Fruit fly (Drosophila melanogaster) whole organism, embryonic: ENCODE data around the gene nesd.

ENCODE experiments used
- Bgb ChIP-seq: fragments of 200-800 bp; sonication (Bioruptor generic); IDR thresholded peaks from 2 replicates; pipeline ENCODE4 v1.3.6; 2022; ENCODE audit warnings: missing biosample characterization, missing genetic modification characterization; ENCODE audit not compliant: partially characterized antibody
- BtbVII ChIP-seq: fragments of 200-800 bp; sonication (Bioruptor generic); optimal IDR thresholded peaks from 3 replicates; lab custom pipeline; 2017; ENCODE audit warnings: missing biosample characterization, mild to moderate bottlenecking, missing genetic modification characterization
- CG10274 ChIP-seq: fragments of 200-800 bp; sonication (Bioruptor generic); optimal IDR thresholded peaks from 3 replicates; lab custom pipeline; 2017; ENCODE audit warnings: missing biosample characterization, mild to moderate bottlenecking, missing genetic modification characterization
- CG10565 ChIP-seq: fragments of 200-800 bp; sonication (Bioruptor generic); optimal IDR thresholded peaks from 3 replicates; lab custom pipeline; 2016; ENCODE audit warnings: missing biosample characterization, mild to moderate bottlenecking, missing genetic modification characterization
- CG11504 ChIP-seq: fragments of 200-800 bp; sonication (Bioruptor generic); optimal IDR thresholded peaks from 3 replicates; lab custom pipeline; 2019; ENCODE audit warnings: missing biosample characterization, mild to moderate bottlenecking, missing genetic modification characterization, moderate library complexity
- CG12104 ChIP-seq: fragments of 200-800 bp; sonication (Bioruptor generic); optimal IDR thresholded peaks from 3 replicates; lab custom pipeline; 2016; ENCODE audit warnings: missing biosample characterization, missing genetic modification characterization
- CG12236 ChIP-seq: fragments of 200-800 bp; sonication (Bioruptor generic); optimal IDR thresholded peaks from 2 replicates; lab custom pipeline; 2016; ENCODE audit warnings: missing biosample characterization, missing genetic modification characterization
- CG13123 ChIP-seq: fragments of 200-800 bp; sonication (Bioruptor generic); optimal IDR thresholded peaks from 2 replicates; lab custom pipeline; 2016; ENCODE audit warnings: missing biosample characterization, missing genetic modification characterization
- CG13287 ChIP-seq: fragments of 200-800 bp; sonication (Bioruptor generic); IDR thresholded peaks from 2 replicates; pipeline ENCODE4 v1.3.6; 2022; ENCODE audit warnings: missing biosample characterization, missing genetic modification characterization; ENCODE audit not compliant: partially characterized antibody
- CG13775 ChIP-seq: fragments of 200-800 bp; sonication (Bioruptor generic); optimal IDR thresholded peaks from 3 replicates; lab custom pipeline; 2017; ENCODE audit warnings: missing biosample characterization, mild to moderate bottlenecking, missing genetic modification characterization
- CG15514 ChIP-seq: fragments of 200-800 bp; sonication (Bioruptor generic); optimal IDR thresholded peaks from 3 replicates; lab custom pipeline; 2017; ENCODE audit warnings: missing biosample characterization, missing genetic modification characterization, mild to moderate bottlenecking, moderate library complexity, missing genetic modification reagents
- CG1647 ChIP-seq: fragments of 200-800 bp; sonication (Bioruptor generic); optimal IDR thresholded peaks from 3 replicates; lab custom pipeline; 2016; ENCODE audit warnings: missing biosample characterization, missing genetic modification characterization
- CG17361 ChIP-seq: fragments of 200-800 bp; sonication (Bioruptor generic); IDR thresholded peaks from 3 replicates; pipeline ENCODE4 v1.3.6; 2022; ENCODE audit warnings: missing biosample characterization, missing genetic modification characterization
- CG17385 ChIP-seq: fragments of 200-800 bp; sonication (Bioruptor generic); optimal IDR thresholded peaks from 3 replicates; lab custom pipeline; 2018; ENCODE audit warnings: missing biosample characterization, mild to moderate bottlenecking, missing genetic modification characterization
- CG17568 ChIP-seq: fragments of 200-800 bp; sonication (Bioruptor generic); optimal IDR thresholded peaks from 2 replicates; lab custom pipeline; 2018; ENCODE audit warnings: missing biosample characterization, mild to moderate bottlenecking, missing genetic modification characterization, moderate library complexity
- CG18262 ChIP-seq: fragments of 200-800 bp; optimal IDR thresholded peaks from 3 replicates; lab custom pipeline; 2019; ENCODE audit warnings: missing biosample characterization, mild to moderate bottlenecking, missing genetic modification characterization, moderate library complexity
- CG1832 ChIP-seq: fragments of 200-800 bp; sonication (Bioruptor generic); optimal IDR thresholded peaks from 2 replicates; lab custom pipeline; 2017; ENCODE audit warnings: missing biosample characterization, mild to moderate bottlenecking, missing genetic modification characterization, inconsistent platforms
- CG2678 ChIP-seq: fragments of 200-800 bp; sonication (Bioruptor generic); optimal IDR thresholded peaks from 3 replicates; lab custom pipeline; 2019; ENCODE audit warnings: missing biosample characterization, mild to moderate bottlenecking, missing genetic modification characterization, moderate library complexity
- CG30431 ChIP-seq: fragments of 200-800 bp; sonication (Bioruptor generic); optimal IDR thresholded peaks from 2 replicates; lab custom pipeline; 2017; ENCODE audit warnings: missing biosample characterization, missing genetic modification characterization
- CG3726 ChIP-seq: fragments of 200-800 bp; sonication (Bioruptor generic); IDR thresholded peaks from 3 replicates; pipeline ENCODE4, ENCODE4 v1.3.6; 2022; ENCODE audit warnings: missing biosample characterization, missing genetic modification characterization
- CG4360 ChIP-seq: fragments of 200-800 bp; sonication (Bioruptor generic); IDR thresholded peaks from 2 replicates; pipeline ENCODE4 v1.3.6; 2022; ENCODE audit warnings: missing biosample characterization, missing genetic modification characterization
- CG4730 ChIP-seq: fragments of 200-800 bp; sonication (Bioruptor generic); IDR thresholded peaks from 2 replicates; pipeline ENCODE4 v1.3.6; 2022; ENCODE audit warnings: missing biosample characterization, missing genetic modification characterization
- CG5180 ChIP-seq: fragments of 200-800 bp; sonication (Bioruptor generic); optimal IDR thresholded peaks from 3 replicates; lab custom pipeline; 2017; ENCODE audit warnings: missing biosample characterization, missing genetic modification characterization, mild to moderate bottlenecking, moderate library complexity, missing genetic modification reagents
- CG8359 ChIP-seq: fragments of 200-800 bp; sonication (Bioruptor generic); optimal IDR thresholded peaks from 2 replicates; lab custom pipeline; 2017; ENCODE audit warnings: missing biosample characterization, mild to moderate bottlenecking, missing genetic modification characterization, borderline replicate concordance
- CG8944 ChIP-seq: fragments of 200-800 bp; sonication (Bioruptor generic); optimal IDR thresholded peaks from 3 replicates; lab custom pipeline; 2016; ENCODE audit warnings: missing biosample characterization, missing genetic modification characterization
- CG9817 ChIP-seq: fragments of 200-800 bp; sonication (Bioruptor generic); optimal IDR thresholded peaks from 2 replicates; lab custom pipeline; 2018; ENCODE audit warnings: missing biosample characterization, mild to moderate bottlenecking, missing genetic modification characterization, moderate library complexity
- CHES-1-like ChIP-seq: fragments of 200-800 bp; sonication (Bioruptor generic); optimal IDR thresholded peaks from 2 replicates; lab custom pipeline; 2016; ENCODE audit warnings: missing biosample characterization, missing genetic modification characterization
- CTCF ChIP-seq: fragments of 200-800 bp; sonication (Bioruptor generic); optimal IDR thresholded peaks from 2 replicates; lab custom pipeline; 2017; ENCODE audit warnings: missing biosample characterization, mild to moderate bottlenecking, missing genetic modification characterization, moderate library complexity
- Camta ChIP-seq: fragments of 200-800 bp; sonication (Bioruptor generic); optimal IDR thresholded peaks from 2 replicates; lab custom pipeline; 2016; ENCODE audit warnings: missing biosample characterization, missing genetic modification characterization
- Deaf1 ChIP-seq: fragments of 200-800 bp; optimal IDR thresholded peaks from 3 replicates; lab custom pipeline; 2019; ENCODE audit warnings: missing biosample characterization, mild to moderate bottlenecking, missing genetic modification characterization, moderate library complexity
- HHEX ChIP-seq: fragments of 200-800 bp; sonication (Bioruptor generic); optimal IDR thresholded peaks from 3 replicates; lab custom pipeline; 2017; ENCODE audit warnings: missing biosample characterization, mild to moderate bottlenecking, missing genetic modification characterization, missing genetic modification reagents
- Ssrp ChIP-seq: fragments of 200-800 bp; sonication (Bioruptor generic); optimal IDR thresholded peaks from 2 replicates; lab custom pipeline; 2018; ENCODE audit warnings: missing biosample characterization, mild to moderate bottlenecking, missing genetic modification characterization, moderate library complexity
- Trl ChIP-seq, 3 experiments: fragments of >200 bp in 2 of 3; fragments of 200-800 bp in 1 of 3; sonication (Bioruptor generic) in 1 of 3; optimal IDR thresholded peaks; 2 replicates in 1 of 3; 3 replicates in 2 of 3; lab custom pipeline; 2016 to 2017; ENCODE audit warnings: missing biosample characterization in 1 of 3, missing genetic modification characterization in 1 of 3
- bsh ChIP-seq, 2 experiments: fragments of 200-800 bp; sonication (Bioruptor generic); optimal IDR thresholded peaks; 2 replicates each; lab custom pipeline; 2017 to 2018; ENCODE audit warnings: mild to moderate bottlenecking in 2 of 2, missing biosample characterization in 2 of 2, missing genetic modification characterization in 2 of 2, moderate library complexity in 1 of 2
- cg ChIP-seq: fragments of 200-800 bp; sonication (Bioruptor generic); optimal IDR thresholded peaks from 3 replicates; lab custom pipeline; 2019; ENCODE audit warnings: missing biosample characterization, mild to moderate bottlenecking, missing genetic modification characterization, moderate library complexity
- crc ChIP-seq: fragments of 200-800 bp; sonication (Bioruptor generic); optimal IDR thresholded peaks from 2 replicates; lab custom pipeline; 2016; ENCODE audit warnings: missing biosample characterization, missing genetic modification characterization
- crp ChIP-seq, 2 experiments: fragments of 200-800 bp; sonication (Bioruptor generic); optimal IDR thresholded peaks; 2 replicates in 1 of 2; 3 replicates in 1 of 2; lab custom pipeline; 2017; ENCODE audit warnings: missing biosample characterization in 2 of 2, missing genetic modification characterization in 2 of 2, mild to moderate bottlenecking in 1 of 2, moderate library complexity in 1 of 2
- dati ChIP-seq: fragments of 200-800 bp; sonication (Bioruptor generic); IDR thresholded peaks from 2 replicates; pipeline ENCODE4 v1.3.6; 2022; ENCODE audit warnings: missing biosample characterization, missing genetic modification characterization
- disco-r ChIP-seq: fragments of 200-800 bp; sonication (Bioruptor generic); optimal IDR thresholded peaks from 2 replicates; lab custom pipeline; 2016; ENCODE audit warnings: missing biosample characterization, missing genetic modification characterization
- dm ChIP-seq: fragments of 200-800 bp; sonication (Bioruptor generic); optimal IDR thresholded peaks from 3 replicates; lab custom pipeline; 2016; ENCODE audit warnings: missing biosample characterization, missing genetic modification characterization
- dmrt11E ChIP-seq: fragments of 200-800 bp; sonication (Bioruptor generic); optimal IDR thresholded peaks from 3 replicates; lab custom pipeline; 2018; ENCODE audit warnings: missing biosample characterization, mild to moderate bottlenecking, missing genetic modification characterization, moderate library complexity
- ems ChIP-seq: fragments of 200-800 bp; sonication (Bioruptor generic); optimal IDR thresholded peaks from 3 replicates; lab custom pipeline; 2016; ENCODE audit warnings: missing biosample characterization, missing genetic modification characterization
- en ChIP-seq: fragments of 200-800 bp; sonication (Bioruptor generic); optimal IDR thresholded peaks from 2 replicates; lab custom pipeline; 2016; ENCODE audit warnings: missing biosample characterization, missing genetic modification characterization
- grau ChIP-seq: fragments of 200-800 bp; optimal IDR thresholded peaks from 3 replicates; lab custom pipeline; 2019; ENCODE audit warnings: missing biosample characterization, mild to moderate bottlenecking, missing genetic modification characterization, moderate library complexity
- phol ChIP-seq: fragments of 200-800 bp; sonication (Bioruptor generic); optimal IDR thresholded peaks from 3 replicates; lab custom pipeline; 2018; ENCODE audit warnings: missing biosample characterization, mild to moderate bottlenecking, missing genetic modification characterization, moderate library complexity
- pnt ChIP-seq: fragments of 200-800 bp; sonication (Bioruptor generic); optimal IDR thresholded peaks from 3 replicates; lab custom pipeline; 2016; ENCODE audit warnings: missing biosample characterization, missing genetic modification characterization
- sqz ChIP-seq: fragments of 200-800 bp; sonication (Bioruptor generic); optimal IDR thresholded peaks from 3 replicates; lab custom pipeline; 2018; ENCODE audit warnings: missing biosample characterization, mild to moderate bottlenecking, missing genetic modification characterization
- zfh2 ChIP-seq: fragments of 200-800 bp; sonication (Bioruptor generic); optimal IDR thresholded peaks from 2 replicates; lab custom pipeline; 2016; ENCODE audit warnings: missing biosample characterization, missing genetic modification characterization

Gene nesd

DNA sequence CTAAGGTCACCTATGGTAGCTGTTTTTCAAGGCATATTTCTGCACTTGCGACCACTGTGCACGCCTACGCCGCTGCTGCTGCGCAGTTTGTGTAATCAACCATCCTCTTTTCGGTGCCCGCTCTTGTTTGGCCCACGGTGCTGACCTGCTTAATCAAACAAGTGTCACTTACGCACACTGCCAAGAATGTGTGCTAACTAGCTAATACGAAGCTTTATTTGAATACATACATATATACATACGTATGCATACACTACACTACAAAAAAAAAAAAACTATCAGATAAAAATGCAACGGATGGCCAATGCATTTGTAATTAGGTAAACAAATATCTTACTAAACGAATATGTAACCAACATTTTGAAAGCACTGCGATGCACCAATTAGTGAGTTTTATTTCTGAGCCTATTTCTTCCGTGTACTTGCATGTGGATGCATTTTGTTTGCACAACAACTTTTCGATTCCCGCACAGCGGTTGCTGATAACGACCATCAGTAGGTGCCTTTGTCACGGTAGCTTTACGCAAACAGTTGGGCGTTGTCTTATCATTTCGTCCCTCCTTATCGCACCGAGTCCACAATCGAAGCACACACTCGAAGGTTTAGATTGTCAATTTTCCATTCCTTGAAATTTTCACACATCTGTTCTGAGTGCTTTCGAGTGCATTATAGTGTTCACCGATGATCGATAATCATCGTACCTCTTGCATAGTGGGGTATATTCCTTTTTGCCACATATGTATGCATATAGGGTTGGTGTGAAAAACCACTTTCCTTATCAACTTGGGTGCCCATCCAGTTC, 7.3 kb upstream of the nesd start (continued):
- peak; percentile 77; the same call in 1 of the 3 replicates for TF ChIP-seq CG3726 (GFP tag; lab: Robert Waterston, UW)
- peak; percentile 80 for TF ChIP-seq grau
- TF ChIP-seq Camta (GFP tag; lab: Kevin White, UChicago), result peak; percentile 78
- peak; percentile 71 for TF ChIP-seq disco-r (GFP tag; lab: Kevin White, UChicago)
- peak; percentile 83 for TF ChIP-seq CG17361 (GFP tag; lab: Robert Waterston, UW)
- peak; percentile 81 for TF ChIP-seq CG17568 (GFP tag; lab: Kevin White, UChicago)
- peak; percentile 71 for TF ChIP-seq CG15514 (GFP tag; lab: Kevin White, UChicago)
- TF ChIP-seq sqz (GFP tag; lab: Kevin White, UChicago), result peak; percentile 85
- TF ChIP-seq CG13123, result peak; percentile 77
- TF ChIP-seq CG12104 (GFP tag; lab: Kevin White, UChicago), result peak; percentile 68
- peak; percentile 35 for TF ChIP-seq CG10274
- peak; percentile 64 for TF ChIP-seq cg (GFP tag; lab: Kevin White, UChicago)
- TF ChIP-seq phol (tag; lab: Kevin White, UChicago), result peak; percentile 83
- peak; percentile 87 for TF ChIP-seq CG2678 (tag; lab: Kevin White, UChicago)
- TF ChIP-seq Trl (optimal IDR thresholded peaks at IDR 0.05; lab: Kevin White, UChicago), result no peak
- TF ChIP-seq Trl (GFP tag; optimal IDR thresholded peaks at IDR 0.05; lab: Kevin White, UChicago), result peak; percentile 81
- TF ChIP-seq dmrt11E (tag; lab: Kevin White, UChicago), result peak; percentile 80
- TF ChIP-seq CG18262 (tag; lab: Kevin White, UChicago), result peak; percentile 83
- TF ChIP-seq CG5180 (GFP tag; lab: Kevin White, UChicago), result peak; percentile 76
- peak; percentile 51 for TF ChIP-seq CG1647 (GFP tag; lab: Kevin White, UChicago)
- TF ChIP-seq CG11504, result peak; percentile 86
- peak; percentile 85 for TF ChIP-seq en (GFP tag; lab: Kevin White, UChicago)
- peak; percentile 52 for TF ChIP-seq Bgb (GFP tag; lab: Robert Waterston, UW)
- TF ChIP-seq bsh (GFP tag; optimal IDR thresholded peaks at IDR 0.05; lab: Kevin White, UChicago), result peak; percentile 61 to 89
- peak; percentile 78 for TF ChIP-seq CHES-1-like
- peak; percentile 29; the same call in 1 of the 2 replicates for TF ChIP-seq CG13287 (GFP tag; lab: Robert Waterston, UW)
- TF ChIP-seq crp (GFP tag; optimal IDR thresholded peaks at IDR 0.05; lab: Kevin White, UChicago), result peak in 1 of 2 experiments; percentile 51
- peak; percentile 58 for TF ChIP-seq crc
- peak; percentile 78 for TF ChIP-seq dm (GFP tag; lab: Kevin White, UChicago)
- peak; percentile 40 for TF ChIP-seq CTCF (GFP tag; lab: Kevin White, UChicago)
- TF ChIP-seq CG1832 (GFP tag; lab: Kevin White, UChicago), result no peak
- TF ChIP-seq CG17385 (GFP tag; lab: Kevin White, UChicago), result peak; percentile 81
- TF ChIP-seq CG8944 (GFP tag; lab: Kevin White, UChicago), result peak; percentile 71
- peak; percentile 75 for TF ChIP-seq ems (GFP tag; lab: Kevin White, UChicago)
- peak; percentile 56 for TF ChIP-seq CG10565
- peak; percentile 80 for TF ChIP-seq pnt (GFP tag; lab: Kevin White, UChicago)
- peak; percentile 67 for TF ChIP-seq CG4360
- TF ChIP-seq CG8359 (GFP tag; lab: Kevin White, UChicago), result peak; percentile 56
- peak; percentile 83 for TF ChIP-seq dati (GFP tag; lab: Robert Waterston, UW)
- TF ChIP-seq CG9817 (tag; lab: Kevin White, UChicago), result peak; percentile 57
- peak; percentile 89 for TF ChIP-seq Deaf1
- TF ChIP-seq Ssrp (tag; lab: Kevin White, UChicago), result peak; percentile 73
- peak; percentile 90 for TF ChIP-seq CG4730 (GFP tag; lab: Robert Waterston, UW)
- TF ChIP-seq HHEX (GFP tag; lab: Kevin White, UChicago), result peak; percentile 86
- peak; percentile 83 for TF ChIP-seq BtbVII (GFP tag; lab: Kevin White, UChicago)
- TF ChIP-seq CG30431 (GFP tag; lab: Kevin White, UChicago), result peak; percentile 16
- no peak for TF ChIP-seq zfh2 (GFP tag; lab: Kevin White, UChicago)
- peak; percentile 61 for TF ChIP-seq CG13775 (GFP tag; lab: Kevin White, UChicago)
- TF ChIP-seq CG12236 (GFP tag; lab: Kevin White, UChicago), result peak; percentile 88
